Worm (Caenorhabditis elegans) whole organism, L1 larva: ENCODE data around the gene K03B4.8.
A peak's percentile ranks its signal among the peaks of the same experiment; 100 is the strongest.

Source experiments
- C04F5.9 ChIP-seq: sonication (generic microtip); optimal IDR thresholded peaks from 2 replicates; lab custom pipeline; 2016; ENCODE audit warnings: missing genetic modification characterization, missing compliant biosample characterization
- C16A3.4 ChIP-seq: fragments of 150-350 bp; optimal IDR thresholded peaks from 2 replicates; lab custom pipeline; 2014; ENCODE audit warnings: missing biosample characterization, missing genetic modification characterization
- F16B12.6 ChIP-seq: fragments of 150-350 bp; optimal IDR thresholded peaks from 2 replicates; lab custom pipeline; 2014; ENCODE audit warnings: missing biosample characterization, missing genetic modification characterization
- ama-1 ChIP-seq: fragments of 150-350 bp; optimal IDR thresholded peaks from 2 replicates; lab custom pipeline; 2014
- blmp-1 ChIP-seq: fragments of 150-350 bp; optimal IDR thresholded peaks from 2 replicates; lab custom pipeline; 2014; ENCODE audit warnings: missing biosample characterization, missing genetic modification characterization
- ceh-63 ChIP-seq: fragments of 200-800 bp; sonication (Bioruptor generic); optimal IDR thresholded peaks from 2 replicates; lab custom pipeline; 2018; ENCODE audit warnings: mild to moderate bottlenecking, missing genetic modification characterization, missing compliant biosample characterization
- ceh-8 ChIP-seq: fragments of 200-800 bp; sonication (Bioruptor generic); optimal IDR thresholded peaks from 2 replicates; lab custom pipeline; 2018; ENCODE audit warnings: mild to moderate bottlenecking, missing genetic modification characterization, moderate library complexity, missing compliant biosample characterization
- ceh-90 ChIP-seq: sonication (generic microtip); optimal IDR thresholded peaks from 2 replicates; lab custom pipeline; 2016; ENCODE audit warnings: missing genetic modification characterization, missing compliant biosample characterization
- ces-1 ChIP-seq: fragments of 150-350 bp; optimal IDR thresholded peaks from 2 replicates; lab custom pipeline; 2014; ENCODE audit warnings: missing biosample characterization, missing genetic modification reagents, missing genetic modification characterization
- dpl-1 ChIP-seq, 3 experiments: fragments of 150-350 bp in 2 of 3; sonication (generic microtip) in 1 of 3; optimal IDR thresholded peaks; 2 replicates each; lab custom pipeline; 2014 to 2017; ENCODE audit warnings: missing biosample characterization in 3 of 3, missing genetic modification characterization in 3 of 3, missing genetic modification reagents in 3 of 3
- efl-1 ChIP-seq, 4 experiments: fragments of 150-350 bp; optimal IDR thresholded peaks in 3 of 4; peaks in 1 of 4; 1 replicate in 1 of 4; 2 replicates in 3 of 4; lab custom pipeline; 2014; ENCODE audit warnings: missing biosample characterization in 2 of 4, missing genetic modification characterization in 2 of 4, missing genetic modification reagents in 2 of 4
- efl-3 ChIP-seq: fragments of 200-800 bp; sonication (Bioruptor generic); optimal IDR thresholded peaks from 2 replicates; lab custom pipeline; 2018; ENCODE audit warnings: mild to moderate bottlenecking, missing genetic modification characterization, missing compliant biosample characterization
- egl-13 ChIP-seq: sonication (generic microtip); optimal IDR thresholded peaks from 2 replicates; lab custom pipeline; 2016; ENCODE audit warnings: missing genotype, missing genetic modification reagents, missing genetic modification characterization, missing compliant biosample characterization
- elt-3 ChIP-seq, 6 experiments: fragments of 150-350 bp in 1 of 6; sonication (generic microtip); optimal IDR thresholded peaks; 2 replicates each; lab custom pipeline; 2017 to 2018; ENCODE audit warnings: missing biosample characterization in 6 of 6, missing genetic modification characterization in 6 of 6, inconsistent platforms in 1 of 6
- fkh-10 ChIP-seq: sonication (generic microtip); optimal IDR thresholded peaks from 2 replicates; lab custom pipeline; 2017; ENCODE audit warnings: missing biosample characterization, missing genetic modification reagents, missing genetic modification characterization
- fkh-4 ChIP-seq: sonication (generic microtip); optimal IDR thresholded peaks from 2 replicates; lab custom pipeline; 2016; ENCODE audit warnings: missing compliant biosample characterization, missing genetic modification characterization, borderline replicate concordance
- hlh-4 ChIP-seq: sonication (generic microtip); optimal IDR thresholded peaks from 2 replicates; lab custom pipeline; 2016; ENCODE audit warnings: mild to moderate bottlenecking, missing genetic modification characterization, missing compliant biosample characterization
- irx-1 ChIP-seq: sonication (generic microtip); optimal IDR thresholded peaks from 2 replicates; lab custom pipeline; 2016; ENCODE audit warnings: missing genetic modification characterization, missing compliant biosample characterization
- jun-1 ChIP-seq: fragments of 150-350 bp; optimal IDR thresholded peaks from 2 replicates; lab custom pipeline; 2014; ENCODE audit warnings: missing biosample characterization, missing genetic modification reagents, missing genetic modification characterization
- lin-14 ChIP-seq: fragments of 200-800 bp; sonication (Bioruptor generic); optimal IDR thresholded peaks from 2 replicates; lab custom pipeline; 2018; ENCODE audit warnings: mild to moderate bottlenecking, missing genetic modification characterization, moderate library complexity, missing compliant biosample characterization
- lin-35 ChIP-seq, 2 experiments: fragments of 150-350 bp; optimal IDR thresholded peaks; 2 replicates each; lab custom pipeline; 2014; ENCODE audit warnings: missing biosample characterization in 2 of 2, missing genetic modification characterization in 2 of 2, missing genetic modification reagents in 2 of 2
- lin-39 ChIP-seq: fragments of 150-350 bp; optimal IDR thresholded peaks from 2 replicates; lab custom pipeline; 2014; ENCODE audit warnings: missing biosample characterization, missing genetic modification reagents, missing genetic modification characterization
- lir-3 ChIP-seq: sonication (generic microtip); optimal IDR thresholded peaks from 2 replicates; lab custom pipeline; 2016; ENCODE audit warnings: mild to moderate bottlenecking, missing genetic modification characterization, moderate library complexity, missing compliant biosample characterization; ENCODE audit not compliant: poor library complexity
- lsy-2 ChIP-seq, 2 experiments: fragments of 150-350 bp; optimal IDR thresholded peaks; 2 replicates each; lab custom pipeline; 2014; ENCODE audit warnings: missing biosample characterization in 2 of 2, missing genetic modification characterization in 2 of 2
- mdl-1 ChIP-seq, 2 experiments: fragments of 150-350 bp; optimal IDR thresholded peaks; 2 replicates each; lab custom pipeline; 2014 to 2017; ENCODE audit warnings: missing biosample characterization in 2 of 2, missing genetic modification characterization in 2 of 2, inconsistent platforms in 1 of 2
- mef-2 ChIP-seq: fragments of 150-350 bp; optimal IDR thresholded peaks from 2 replicates; lab custom pipeline; 2014; ENCODE audit warnings: missing biosample characterization, missing genetic modification characterization
- mep-1 ChIP-seq: fragments of 150-350 bp; optimal IDR thresholded peaks from 2 replicates; lab custom pipeline; 2014; ENCODE audit warnings: missing biosample characterization, missing genetic modification characterization
- nhr-11 ChIP-seq: fragments of 150-350 bp; optimal IDR thresholded peaks from 2 replicates; lab custom pipeline; 2014; ENCODE audit warnings: missing biosample characterization, missing genetic modification characterization
- nhr-19 ChIP-seq: fragments of 200-800 bp; sonication (Bioruptor generic); conservative IDR thresholded peaks from 2 replicates; pipeline ENCODE4 v1.3.6; 2022; ENCODE audit warnings: missing genetic modification characterization, missing compliant biosample characterization
- nhr-20 ChIP-seq: sonication (generic microtip); optimal IDR thresholded peaks from 2 replicates; lab custom pipeline; 2016; ENCODE audit warnings: mild to moderate bottlenecking, missing genetic modification characterization, missing compliant biosample characterization
- nhr-237 ChIP-seq: fragments of 150-350 bp; optimal IDR thresholded peaks from 2 replicates; lab custom pipeline; 2014; ENCODE audit warnings: missing biosample characterization, missing genetic modification characterization
- nhr-71 ChIP-seq: sonication (generic microtip); optimal IDR thresholded peaks from 2 replicates; lab custom pipeline; 2016; ENCODE audit warnings: mild to moderate bottlenecking, missing genetic modification characterization, moderate library complexity, missing compliant biosample characterization
- nhr-76 ChIP-seq: sonication (generic microtip); optimal IDR thresholded peaks from 2 replicates; lab custom pipeline; 2017; ENCODE audit warnings: missing biosample characterization, missing genetic modification characterization
- nhr-77 ChIP-seq: fragments of 150-350 bp; optimal IDR thresholded peaks from 2 replicates; lab custom pipeline; 2014; ENCODE audit warnings: missing biosample characterization, missing genetic modification characterization
- nhr-84 ChIP-seq: sonication (generic microtip); optimal IDR thresholded peaks from 2 replicates; lab custom pipeline; 2017; ENCODE audit warnings: missing biosample characterization, missing genetic modification characterization
- pag-3 ChIP-seq: sonication (generic microtip); optimal IDR thresholded peaks from 2 replicates; lab custom pipeline; 2017; ENCODE audit warnings: missing genetic modification characterization, mild to moderate bottlenecking, missing compliant biosample characterization, antibody characterized with exemption, borderline replicate concordance; ENCODE audit not compliant: insufficient read depth
- pqm-1 ChIP-seq: sonication (generic microtip); optimal IDR thresholded peaks from 3 replicates; lab custom pipeline; 2017; ENCODE audit warnings: missing biosample characterization, missing genetic modification characterization
- rnt-1 ChIP-seq: sonication (generic microtip); optimal IDR thresholded peaks from 2 replicates; lab custom pipeline; 2016; ENCODE audit warnings: mild to moderate bottlenecking, missing genetic modification characterization, moderate library complexity, missing compliant biosample characterization
- snpc-4 ChIP-seq: fragments of 150-350 bp; optimal IDR thresholded peaks from 2 replicates; lab custom pipeline; 2014; ENCODE audit warnings: missing biosample characterization, missing genetic modification characterization
- snu-23 ChIP-seq: sonication (generic microtip); optimal IDR thresholded peaks from 2 replicates; lab custom pipeline; 2016; ENCODE audit warnings: missing genetic modification characterization, missing compliant biosample characterization
- sox-4 ChIP-seq: sonication (generic microtip); optimal IDR thresholded peaks from 2 replicates; lab custom pipeline; 2016; ENCODE audit warnings: missing genetic modification characterization, missing compliant biosample characterization
- sptf-1 ChIP-seq: fragments of 150-350 bp; optimal IDR thresholded peaks from 2 replicates; lab custom pipeline; 2014; ENCODE audit warnings: missing biosample characterization, missing genetic modification characterization
- tbx-2 ChIP-seq: sonication (generic microtip); optimal IDR thresholded peaks from 2 replicates; lab custom pipeline; 2016; ENCODE audit warnings: missing genetic modification characterization, missing compliant biosample characterization
- unc-130 ChIP-seq: fragments of 150-350 bp; optimal IDR thresholded peaks from 2 replicates; lab custom pipeline; 2017; ENCODE audit warnings: missing biosample characterization, missing genetic modification characterization, inconsistent platforms
- unc-30 ChIP-seq: sonication (generic microtip); optimal IDR thresholded peaks from 2 replicates; lab custom pipeline; 2017; ENCODE audit warnings: missing biosample characterization, missing genetic modification characterization
- unc-86 ChIP-seq: sonication (generic microtip); optimal IDR thresholded peaks from 2 replicates; lab custom pipeline; 2016; ENCODE audit warnings: missing genetic modification characterization, missing compliant biosample characterization
- xbp-1 ChIP-seq: sonication (generic microtip); optimal IDR thresholded peaks from 2 replicates; lab custom pipeline; 2016; ENCODE audit warnings: missing genetic modification characterization, missing compliant biosample characterization
- zip-4 ChIP-seq: fragments of 200-800 bp; sonication (Bioruptor generic); optimal IDR thresholded peaks from 2 replicates; lab custom pipeline; 2018; ENCODE audit warnings: mild to moderate bottlenecking, missing genetic modification characterization, moderate library complexity, missing compliant biosample characterization
- ztf-11 ChIP-seq, 2 experiments: sonication (generic microtip); optimal IDR thresholded peaks; 2 replicates each; lab custom pipeline; 2016 to 2017; ENCODE audit warnings: missing genetic modification characterization in 2 of 2, missing biosample characterization in 1 of 2, missing compliant biosample characterization in 1 of 2
- ztf-4 ChIP-seq: fragments of 150-350 bp; optimal IDR thresholded peaks from 2 replicates; lab custom pipeline; 2014; ENCODE audit warnings: missing biosample characterization, missing genetic modification characterization

The K03B4.8 gene

DNA sequence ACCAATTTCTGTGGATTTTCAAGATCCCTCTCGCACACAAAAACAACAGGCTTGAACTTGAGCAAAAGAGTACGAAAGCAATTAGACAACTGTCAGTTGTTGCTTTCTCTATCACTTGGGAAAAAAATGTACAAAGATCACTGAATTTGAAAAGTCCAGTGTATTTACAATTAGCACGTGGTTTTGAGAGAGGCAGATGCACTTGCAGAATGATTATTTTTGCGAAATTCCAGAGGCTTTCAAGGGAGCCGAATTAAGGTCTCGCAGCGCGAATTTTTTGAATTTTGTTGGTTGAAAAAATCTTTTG is 18.8 kb upstream of the K03B4.8 start:
- peak; percentile 61 for TF ChIP-seq nhr-20 (tag; lab: Kevin White, UChicago)
- TF ChIP-seq snu-23 (GFP tag; lab: Kevin White, UChicago), result peak; percentile 28
- TF ChIP-seq unc-130 (tag; lab: Kevin White, UChicago), result peak; percentile 32
- TF ChIP-seq nhr-11, result no peak
- TF ChIP-seq ama-1 (lab: Kevin White, UChicago), result no peak
- TF ChIP-seq tbx-2 (tag; lab: Kevin White, UChicago), result peak; percentile 46
- no peak for TF ChIP-seq nhr-237
- peak; percentile 39; the same call in 1 of the 2 replicates for TF ChIP-seq nhr-19 (GFP tag; lab: Robert Waterston, UW)
- TF ChIP-seq xbp-1 (tag; lab: Kevin White, UChicago), result no peak
- TF ChIP-seq ceh-90, result no peak
- TF ChIP-seq ceh-63 (GFP tag; lab: Kevin White, UChicago), result no peak
- no peak for TF ChIP-seq lin-39 (tag; lab: Kevin White, UChicago)
- TF ChIP-seq ceh-8 (GFP tag; lab: Kevin White, UChicago), result no peak
- TF ChIP-seq ztf-4 (tag; lab: Kevin White, UChicago), result no peak
- no peak for TF ChIP-seq fkh-4 (tag; lab: Kevin White, UChicago)
- peak; percentile 28 to 56 for TF ChIP-seq lsy-2 (tag; optimal IDR thresholded peaks at IDR 0.05; lab: Kevin White, UChicago)
- TF ChIP-seq mdl-1 (tag; optimal IDR thresholded peaks at IDR 0.05; lab: Kevin White, UChicago), result peak in 1 of 2 experiments; percentile 27
- TF ChIP-seq nhr-71, result peak; percentile 64
- TF ChIP-seq rnt-1 (tag; lab: Kevin White, UChicago), result peak; percentile 69
- peak; percentile 69 for TF ChIP-seq lin-14
- TF ChIP-seq blmp-1, result no peak
- TF ChIP-seq mep-1 (tag; lab: Kevin White, UChicago), result no peak
- no peak for TF ChIP-seq sox-4 (tag; lab: Kevin White, UChicago)
- no peak for TF ChIP-seq egl-13 (tag; lab: Kevin White, UChicago)
- no peak for TF ChIP-seq lin-35 (GFP tag; optimal IDR thresholded peaks at IDR 0.05; lab: Kevin White, UChicago)
- no peak for TF ChIP-seq elt-3 (tag; optimal IDR thresholded peaks at IDR 0.05; lab: Kevin White, UChicago)
- TF ChIP-seq lir-3 (tag; lab: Kevin White, UChicago), result no peak
- no peak for TF ChIP-seq nhr-77
- no peak for TF ChIP-seq unc-86

DNA sequence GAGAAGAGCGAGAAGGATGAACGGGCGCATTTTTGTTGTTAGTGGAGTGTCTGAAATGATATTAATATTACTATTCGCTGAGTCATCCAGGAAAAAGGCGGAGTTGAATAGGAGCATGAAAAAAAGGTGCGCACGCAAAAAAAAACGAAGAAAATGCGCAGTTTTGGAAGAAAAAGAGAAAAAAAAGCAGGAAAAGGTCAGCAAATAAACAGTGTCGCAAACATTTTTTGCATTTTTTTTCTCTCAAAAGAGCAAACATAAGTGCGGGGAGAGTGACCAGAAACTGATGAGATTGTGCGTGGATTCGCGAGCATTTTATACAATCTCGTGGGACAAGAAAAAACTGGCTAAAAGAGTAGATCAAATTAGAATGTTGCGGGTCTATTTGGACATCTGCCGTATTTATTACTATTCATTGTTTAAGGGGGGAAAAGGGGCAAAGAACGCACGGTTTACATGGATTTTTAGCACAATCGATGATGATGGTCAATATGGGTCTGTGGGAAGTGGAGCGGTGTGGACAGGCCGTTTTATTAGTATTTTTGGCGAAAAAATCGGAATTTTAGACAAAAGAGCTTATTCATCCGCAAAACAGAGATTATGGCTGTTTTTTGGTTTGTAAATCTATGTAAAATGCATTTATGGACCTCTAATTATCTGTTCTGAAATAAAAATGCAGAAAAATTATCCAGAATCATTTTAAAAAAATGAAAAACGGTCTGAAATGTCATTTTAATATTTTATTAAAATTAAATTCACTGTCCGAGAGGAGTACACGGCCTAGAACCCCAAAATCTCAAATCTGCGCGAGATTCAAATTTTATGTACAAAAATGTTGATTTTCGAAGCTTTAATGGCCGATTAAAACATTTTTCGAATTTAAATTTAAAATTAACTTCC is 18.2 kb upstream of the K03B4.8 start, which contains the start of gene cpg-8:
Gene cpg-8 (minus strand): TSS at position 51 of the 900 bp plus-strand sequence.
- TF ChIP-seq ztf-11 (tag; optimal IDR thresholded peaks at IDR 0.05; lab: Kevin White, UChicago) (no peak), lin-35 (GFP tag; optimal IDR thresholded peaks at IDR 0.05; lab: Kevin White, UChicago) (peak in 1 of 2 experiments; percentile 59), efl-1 (optimal IDR thresholded peaks at IDR 0.05; lab: Kevin White, UChicago) (peak; percentile 52 to 58), efl-1 (GFP tag; optimal IDR thresholded peaks at IDR 0.05 in 1 of 2; lab: Kevin White, UChicago) (peak; percentile 54 to 95), nhr-84 (tag; lab: Kevin White, UChicago) (no peak), sptf-1 (tag; lab: Kevin White, UChicago) (no peak), pqm-1 (tag; lab: Kevin White, UChicago) (no peak), nhr-77 (no peak), hlh-4 (tag; lab: Kevin White, UChicago) (no peak), nhr-71 (no peak), zip-4 (GFP tag; lab: Kevin White, UChicago) (no peak), C04F5.9 (no peak), dpl-1 (GFP tag; optimal IDR thresholded peaks at IDR 0.05; lab: Kevin White, UChicago) (peak; percentile 22 to 61 (median 51)), tbx-2 (tag; lab: Kevin White, UChicago) (no peak), unc-30 (no peak), ces-1 (GFP tag; lab: Kevin White, UChicago) (no peak), ceh-63 (GFP tag; lab: Kevin White, UChicago) (no peak), snpc-4 (tag; lab: Kevin White, UChicago) (no peak), fkh-10 (no peak), pag-3 (tag; lab: Kevin White, UChicago) (no peak), nhr-76 (tag; lab: Kevin White, UChicago) (no peak), lir-3 (tag; lab: Kevin White, UChicago) (peak; percentile 3), efl-3 (GFP tag; lab: Kevin White, UChicago) (no peak), F16B12.6 (no peak), irx-1 (tag; lab: Kevin White, UChicago) (no peak), jun-1 (tag; lab: Kevin White, UChicago) (no peak), mef-2 (no peak), C16A3.4 (peak; percentile 4)
